Fruit fly (Drosophila melanogaster) whole organism: ENCODE measurements around the gene Ada2a.

Experiments
- EcR ChIP-seq, 2 experiments: fragments of >200 bp; optimal IDR thresholded peaks; 2 replicates each; lab custom pipeline; 2017; ENCODE audit warnings: missing biosample characterization in 2 of 2, missing genetic modification characterization in 2 of 2, missing genetic modification reagents in 2 of 2
- pan ChIP-seq: fragments of >200 bp; optimal IDR thresholded peaks from 2 replicates; lab custom pipeline; 2017

DNA sequence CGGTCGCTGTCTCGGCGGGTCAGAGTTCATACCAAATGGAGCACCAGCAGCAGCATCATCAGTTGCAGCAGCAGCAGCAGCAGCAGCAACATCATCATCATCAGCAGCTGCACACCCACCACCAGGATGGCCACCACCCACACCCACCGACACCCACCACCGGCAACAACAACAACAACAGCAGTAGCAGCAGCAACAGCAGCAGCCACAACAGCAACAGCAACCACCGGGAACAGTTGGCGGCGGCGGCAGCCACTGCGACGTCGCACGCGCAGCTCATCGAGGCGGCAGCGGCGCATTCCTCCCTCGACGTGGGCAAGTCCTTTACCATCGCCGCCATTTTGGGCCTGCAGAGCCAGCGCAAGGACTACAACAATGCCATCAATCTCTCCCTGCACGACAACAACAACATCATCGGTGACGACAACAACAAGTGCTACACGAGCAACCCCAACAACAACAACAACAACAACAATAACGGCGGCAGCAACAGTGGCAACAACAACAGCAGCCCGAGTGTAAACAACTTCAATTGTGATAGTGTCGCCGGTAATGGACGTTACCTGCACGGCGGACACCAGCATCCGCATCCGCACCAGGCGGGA, 14.6 kb upstream of the Ada2a start:
- no peak for TF ChIP-seq EcR (GFP tag; optimal IDR thresholded peaks at IDR 0.05; lab: Kevin White, UChicago)
- TF ChIP-seq pan (lab: Kevin White, UChicago) = no peak
